Worm (Caenorhabditis elegans): Measurements from ENCODE around the gene mix-1.

The mix-1 gene

DNA sequence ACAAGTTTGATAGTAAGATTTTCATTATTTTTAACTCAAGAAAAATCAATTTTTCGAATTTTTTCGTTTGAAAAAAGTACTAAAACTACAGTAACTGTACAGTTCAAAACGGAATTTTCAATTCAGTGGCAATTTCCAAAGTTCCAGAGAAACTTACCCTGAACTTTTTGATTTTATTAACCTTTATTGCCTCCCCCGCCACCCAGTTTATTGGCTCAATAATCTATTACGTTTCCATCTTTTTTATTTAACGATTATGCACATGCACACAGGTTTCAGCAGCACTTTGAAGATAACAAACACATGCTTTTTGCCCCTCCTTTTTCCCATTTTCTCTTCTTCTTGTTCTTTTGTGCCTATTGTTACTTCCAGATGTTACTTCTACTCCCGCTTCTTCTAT, 56.6 kb downstream of the mix-1 start, which contains the start of gene lurp-1:
Gene lurp-1, plus strand, starts transcription at position 301 of the 400 bp plus-strand sequence.
- TF ChIP-seq fos-1 (tag; optimal IDR thresholded peaks at IDR 0.05) = no peak
- TF ChIP-seq dsc-1 (tag; optimal IDR thresholded peaks at IDR 0.05) = peak; percentile 69

- TF ChIP-seq ztf-11 (tag; optimal IDR thresholded peaks at IDR 0.05) (no peak), fkh-4 (tag; optimal IDR thresholded peaks at IDR 0.05; ENCODE audit: borderline replicate concordance) (no peak), mdl-1 (tag; optimal IDR thresholded peaks at IDR 0.05) (no peak), nhr-28 (tag; optimal IDR thresholded peaks at IDR 0.05) (no peak), nhr-77 (tag; optimal IDR thresholded peaks at IDR 0.05) (no peak)
Observed at ce11 chrII:10884396-10884795, 60.4 kb downstream of the mix-1 start, which contains the start of gene egg-3. Gene egg-3 (minus strand): TSS chrII:10884441.

DNA sequence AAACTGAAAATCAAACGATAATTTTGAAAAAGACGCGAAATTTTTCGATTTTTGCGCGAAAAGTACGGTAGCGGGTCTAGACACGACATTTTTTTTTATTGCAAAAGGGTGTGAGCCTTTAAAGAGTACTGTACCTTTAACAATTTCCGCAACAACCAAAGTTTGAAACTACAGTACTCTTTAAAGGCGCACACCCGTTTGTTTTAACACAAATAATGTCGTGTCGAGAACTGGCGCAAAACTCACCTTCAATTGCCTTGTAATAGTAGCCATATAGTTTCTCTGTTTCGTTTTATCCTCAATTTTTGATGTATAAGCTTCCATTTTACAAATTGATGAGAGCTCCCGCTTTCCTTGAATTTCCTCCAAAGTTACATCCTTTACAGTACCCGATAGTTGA, 61.2 kb downstream of the mix-1 start:
- TF ChIP-seq jun-1 (tag; optimal IDR thresholded peaks at IDR 0.05) = no peak
- TF ChIP-seq hlh-17 (GFP tag; optimal IDR thresholded peaks at IDR 0.05; ENCODE audit: borderline replicate concordance) = no peak
- no peak for TF ChIP-seq lin-39 (tag; optimal IDR thresholded peaks at IDR 0.05)
- TF ChIP-seq irx-1 (tag; optimal IDR thresholded peaks at IDR 0.05) = no peak

ce11 chrII:10885868-10886514, 61.9 kb downstream of the mix-1 start, which contains the start of gene F44F4.3:
Gene F44F4.3 (minus strand): TSS chrII:10885918.
- peak; percentile 12 for TF ChIP-seq blmp-1 (tag; optimal IDR thresholded peaks at IDR 0.05)
- TF ChIP-seq fkh-4 (tag; optimal IDR thresholded peaks at IDR 0.05; ENCODE audit: borderline replicate concordance) = no peak
- TF ChIP-seq hlh-4 (tag; optimal IDR thresholded peaks at IDR 0.05) = no peak
- TF ChIP-seq C34B4.2 (tag; optimal IDR thresholded peaks at IDR 0.05) = no peak
- no peak for TF ChIP-seq nhr-20 (tag; optimal IDR thresholded peaks at IDR 0.05)
- no peak for TF ChIP-seq tbx-2 (tag; optimal IDR thresholded peaks at IDR 0.05)
- TF ChIP-seq hlh-17 (GFP tag; optimal IDR thresholded peaks at IDR 0.05; ENCODE audit: borderline replicate concordance) = no peak
- TF ChIP-seq C16A3.4 (tag; optimal IDR thresholded peaks at IDR 0.05) = no peak
- TF ChIP-seq lin-15B (tag; optimal IDR thresholded peaks at IDR 0.05) = no peak
- no peak for TF ChIP-seq snpc-4 (tag; optimal IDR thresholded peaks at IDR 0.05)
- TF ChIP-seq snu-23 (GFP tag; optimal IDR thresholded peaks at IDR 0.05) = no peak
- TF ChIP-seq nhr-85 (tag) = peak; percentile 53

DNA sequence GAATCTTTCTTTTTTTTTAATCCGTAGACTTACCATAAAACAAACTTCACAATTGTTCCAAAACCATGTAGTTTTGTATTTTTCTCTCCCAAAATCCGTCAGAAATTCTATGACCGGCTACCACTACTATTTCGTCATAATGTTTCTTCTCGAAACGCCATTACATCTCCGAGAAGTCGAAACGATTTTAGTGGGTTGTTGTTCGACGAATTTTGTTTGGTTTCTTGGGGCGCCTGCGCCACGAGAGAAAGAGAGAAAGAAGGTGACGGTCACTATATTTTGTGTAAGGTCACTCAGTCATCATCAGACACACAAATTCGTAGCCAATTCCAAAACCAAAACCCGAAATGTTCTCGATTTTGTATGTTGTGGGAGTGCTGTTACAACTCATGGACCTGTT, 63.1 kb downstream of the mix-1 start:
- peak in 1 of 3 experiments; percentile 5 for TF ChIP-seq ceh-82 (tag; optimal IDR thresholded peaks at IDR 0.05)
- TF ChIP-seq fos-1 (tag; optimal IDR thresholded peaks at IDR 0.05) = no peak
- peak; percentile 41 for TF ChIP-seq snu-23 (GFP tag; optimal IDR thresholded peaks at IDR 0.05)
- TF ChIP-seq ztf-11 (tag; optimal IDR thresholded peaks at IDR 0.05) = no peak
- TF ChIP-seq blmp-1 (tag; optimal IDR thresholded peaks at IDR 0.05) = peak; percentile 76
- no peak for TF ChIP-seq zip-4 (GFP tag; optimal IDR thresholded peaks at IDR 0.05)
- TF ChIP-seq nhr-20 (tag; optimal IDR thresholded peaks at IDR 0.05) = peak; percentile 49
- no peak for TF ChIP-seq nhr-12 (tag; optimal IDR thresholded peaks at IDR 0.05)
- TF ChIP-seq ceh-88 (GFP tag; IDR thresholded peaks at IDR 0.05) = no peak
- no peak for TF ChIP-seq isw-1 (GFP tag; IDR thresholded peaks at IDR 0.05)
- TF ChIP-seq elt-2 (tag; optimal IDR thresholded peaks at IDR 0.05) = no peak
- TF ChIP-seq ama-1 (optimal IDR thresholded peaks at IDR 0.05) = no peak
- peak; percentile 21 for TF ChIP-seq mep-1 (tag; optimal IDR thresholded peaks at IDR 0.05)
- TF ChIP-seq elt-3 (tag; optimal IDR thresholded peaks at IDR 0.05) = peak in 1 of 6 experiments; percentile 57
- no peak for TF ChIP-seq dpl-1 (GFP tag; optimal IDR thresholded peaks at IDR 0.05)
- peak in 1 of 2 experiments; percentile 29 for TF ChIP-seq lsy-2 (tag; optimal IDR thresholded peaks at IDR 0.05)
- TF ChIP-seq alr-1 (tag; optimal IDR thresholded peaks at IDR 0.05; ENCODE audit: borderline replicate concordance) = no peak
- TF ChIP-seq lin-14 (GFP tag; optimal IDR thresholded peaks at IDR 0.05) = peak; percentile 74
- peak; percentile 31 for TF ChIP-seq skn-1 (tag; optimal IDR thresholded peaks at IDR 0.05)
- no peak for TF ChIP-seq unc-98 (GFP tag; IDR thresholded peaks at IDR 0.05)
- peak; percentile 83 for TF ChIP-seq nhr-85 (tag)
- no peak for TF ChIP-seq efl-1 (optimal IDR thresholded peaks at IDR 0.05)
- peak in 1 of 2 experiments; percentile 53 for TF ChIP-seq efl-1 (GFP tag; optimal IDR thresholded peaks at IDR 0.05 in 1 of 2)
- TF ChIP-seq vab-15 (tag; optimal IDR thresholded peaks at IDR 0.05) = no peak
- no peak for TF ChIP-seq Y116A8C.19 (tag; optimal IDR thresholded peaks at IDR 0.05; ENCODE audit: borderline replicate concordance)
- TF ChIP-seq lin-35 (GFP tag; optimal IDR thresholded peaks at IDR 0.05) = peak in 1 of 2 experiments; percentile 11
- TF ChIP-seq sox-4 (tag; optimal IDR thresholded peaks at IDR 0.05) = no peak
- TF ChIP-seq rnt-1 (tag; optimal IDR thresholded peaks at IDR 0.05) = no peak
- TF ChIP-seq nhr-237 (tag; optimal IDR thresholded peaks at IDR 0.05) = no peak
